Worm (Caenorhabditis elegans): ENCODE data around the gene gpn-1.

Gene gpn-1

DNA sequence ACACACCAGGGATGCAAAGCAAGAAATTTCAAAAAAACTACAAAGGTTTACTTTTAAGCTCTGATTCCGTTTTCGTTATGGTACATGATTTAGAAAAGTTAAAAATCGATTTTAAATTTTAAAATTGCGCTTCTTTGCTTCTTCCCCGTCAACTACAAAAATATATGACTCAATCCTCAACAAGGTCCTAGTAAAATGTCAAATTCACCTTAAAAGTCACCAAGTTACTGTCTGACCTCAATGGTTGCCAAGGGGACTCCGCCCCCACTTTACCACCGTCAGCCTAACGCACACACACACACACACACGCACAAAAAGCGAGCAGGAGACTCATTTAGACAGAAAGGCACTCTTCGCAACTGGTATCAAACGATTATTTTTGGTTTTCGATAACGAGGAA is at the start of gene gpn-1:
Gene gpn-1 (plus strand): TSS at position 301 of the 400 bp plus-strand sequence.
- TF ChIP-seq nhr-12 (tag; optimal IDR thresholded peaks at IDR 0.05) (no peak), snpc-4 (tag; optimal IDR thresholded peaks at IDR 0.05) (no peak), R02D3.7 (tag; optimal IDR thresholded peaks at IDR 0.05) (no peak), nhr-25 (tag; optimal IDR thresholded peaks at IDR 0.05) (no peak)

DNA sequence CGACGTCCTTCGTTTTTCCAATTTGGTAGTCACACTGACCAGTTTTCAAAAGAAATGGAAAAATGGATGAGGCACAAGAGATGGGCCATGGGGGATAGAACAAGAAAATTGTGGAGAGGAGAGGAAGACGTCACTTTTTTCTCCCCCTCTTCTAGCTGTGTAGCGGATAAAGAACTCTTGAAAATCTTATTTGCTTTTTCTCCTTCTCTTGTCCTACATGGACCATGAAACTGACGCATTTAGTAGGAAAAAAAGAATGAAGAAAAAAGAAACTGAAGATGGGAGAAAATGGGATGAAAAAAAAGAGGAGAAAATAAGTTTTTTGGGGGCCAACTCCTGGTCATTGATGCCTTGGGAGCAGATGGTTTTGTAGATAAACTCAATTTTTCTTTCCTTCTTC is 47.5 kb upstream of the gpn-1 start:
- TF ChIP-seq nhr-237 (tag; optimal IDR thresholded peaks at IDR 0.05) (no peak), unc-62 (GFP tag; optimal IDR thresholded peaks at IDR 0.05) (no peak), nfya-1 (tag; optimal IDR thresholded peaks at IDR 0.05; ENCODE audit: insufficient read depth) (peak; percentile 50), mml-1 (tag; optimal IDR thresholded peaks at IDR 0.05) (no peak), nhr-28 (tag; optimal IDR thresholded peaks at IDR 0.05) (no peak), ceh-16 (tag; optimal IDR thresholded peaks at IDR 0.05) (no peak), eor-1 (tag; optimal IDR thresholded peaks at IDR 0.05) (no peak), tbx-2 (tag; optimal IDR thresholded peaks at IDR 0.05) (no peak), egl-5 (tag; optimal IDR thresholded peaks at IDR 0.05) (peak; percentile 20), elt-1 (tag; optimal IDR thresholded peaks at IDR 0.05) (peak; percentile 17), fkh-10 (GFP tag; optimal IDR thresholded peaks at IDR 0.05) (peak; percentile 77)

- no peak for TF ChIP-seq ceh-9 (tag; optimal IDR thresholded peaks at IDR 0.05)
- no peak for TF ChIP-seq fkh-2 (tag; optimal IDR thresholded peaks at IDR 0.05)
- TF ChIP-seq aly-2 (tag; optimal IDR thresholded peaks at IDR 0.05), result no peak
- no peak for TF ChIP-seq nhr-25 (tag; optimal IDR thresholded peaks at IDR 0.05)
- TF ChIP-seq nhr-28 (tag; optimal IDR thresholded peaks at IDR 0.05), result no peak
- TF ChIP-seq elt-1 (tag; optimal IDR thresholded peaks at IDR 0.05), result no peak
- no peak for TF ChIP-seq pqm-1 (tag; optimal IDR thresholded peaks at IDR 0.05)
- TF ChIP-seq zag-1 (tag; optimal IDR thresholded peaks at IDR 0.05), result no peak
- no peak for TF ChIP-seq ama-1 (optimal IDR thresholded peaks at IDR 0.05)
- TF ChIP-seq nhr-12 (tag; optimal IDR thresholded peaks at IDR 0.05), result no peak
- no peak for TF ChIP-seq ceh-82 (tag; optimal IDR thresholded peaks at IDR 0.05)
- TF ChIP-seq mml-1 (tag; optimal IDR thresholded peaks at IDR 0.05), result no peak
- no peak for TF ChIP-seq mdl-1 (tag; optimal IDR thresholded peaks at IDR 0.05)
- TF ChIP-seq hmg-11 (tag; optimal IDR thresholded peaks at IDR 0.05), result no peak
- no peak for TF ChIP-seq elt-3 (tag; optimal IDR thresholded peaks at IDR 0.05)
- no peak for TF ChIP-seq lsy-12 (tag; optimal IDR thresholded peaks at IDR 0.05)
- TF ChIP-seq skn-1 (tag; optimal IDR thresholded peaks at IDR 0.05), result no peak
- no peak for TF ChIP-seq lin-39 (tag; optimal IDR thresholded peaks at IDR 0.05)
These were observed 40.9 kb upstream of the gpn-1 start, which contains the start of gene K09E9.7 for ce11 chrX:15640603-15641002. Gene K09E9.7, plus strand, starts transcription at chrX:15640903.

ce11 chrX:15641380-15641779 is 40.1 kb upstream of the gpn-1 start:
- TF ChIP-seq sea-2 (GFP tag; optimal IDR thresholded peaks at IDR 0.05) (no peak), ama-1 (optimal IDR thresholded peaks at IDR 0.05) (no peak), egl-27 (tag; optimal IDR thresholded peaks at IDR 0.05) (no peak), nhr-11 (tag; optimal IDR thresholded peaks at IDR 0.05) (no peak), elt-2 (tag; optimal IDR thresholded peaks at IDR 0.05) (no peak), egl-5 (tag; optimal IDR thresholded peaks at IDR 0.05) (no peak), nhr-12 (tag; optimal IDR thresholded peaks at IDR 0.05) (no peak), nhr-76 (tag; optimal IDR thresholded peaks at IDR 0.05) (no peak), nfya-1 (tag; optimal IDR thresholded peaks at IDR 0.05; ENCODE audit: insufficient read depth) (no peak), ztf-11 (tag; optimal IDR thresholded peaks at IDR 0.05) (no peak), nhr-28 (tag; optimal IDR thresholded peaks at IDR 0.05) (no peak), aly-2 (tag; optimal IDR thresholded peaks at IDR 0.05) (no peak), unc-62 (GFP tag; optimal IDR thresholded peaks at IDR 0.05) (no peak), nhr-67 (tag; optimal IDR thresholded peaks at IDR 0.05) (no peak), ZK546.5 (tag; optimal IDR thresholded peaks at IDR 0.05) (no peak), nhr-23 (tag; optimal IDR thresholded peaks at IDR 0.05) (no peak)

- no peak for TF ChIP-seq egl-5 (tag; optimal IDR thresholded peaks at IDR 0.05)
- TF ChIP-seq fkh-10 (GFP tag; optimal IDR thresholded peaks at IDR 0.05), result no peak
- TF ChIP-seq pha-4 (tag; optimal IDR thresholded peaks at IDR 0.05), result no peak
- TF ChIP-seq sea-2 (GFP tag; optimal IDR thresholded peaks at IDR 0.05), result no peak
- no peak for TF ChIP-seq elt-2 (tag; optimal IDR thresholded peaks at IDR 0.05)
- no peak for TF ChIP-seq nhr-77 (tag; optimal IDR thresholded peaks at IDR 0.05)
- TF ChIP-seq mml-1 (tag; optimal IDR thresholded peaks at IDR 0.05), result no peak
- TF ChIP-seq skn-1 (tag; optimal IDR thresholded peaks at IDR 0.05), result no peak
- TF ChIP-seq nhr-23 (tag; optimal IDR thresholded peaks at IDR 0.05), result no peak
- no peak for TF ChIP-seq R02D3.7 (tag; optimal IDR thresholded peaks at IDR 0.05)
- no peak for TF ChIP-seq nhr-67 (tag; optimal IDR thresholded peaks at IDR 0.05)
- no peak for TF ChIP-seq hmg-11 (tag; optimal IDR thresholded peaks at IDR 0.05)
- TF ChIP-seq unc-39 (tag; optimal IDR thresholded peaks at IDR 0.05), result no peak
These were observed 38.9 kb upstream of the gpn-1 start, which contains the start of gene H08J19.1 for ce11 chrX:15642638-15643037. Gene H08J19.1, plus strand, starts transcription at chrX:15642938.
